Worm (Caenorhabditis elegans): Measurements from ENCODE around the gene cutc-1.

DNA sequence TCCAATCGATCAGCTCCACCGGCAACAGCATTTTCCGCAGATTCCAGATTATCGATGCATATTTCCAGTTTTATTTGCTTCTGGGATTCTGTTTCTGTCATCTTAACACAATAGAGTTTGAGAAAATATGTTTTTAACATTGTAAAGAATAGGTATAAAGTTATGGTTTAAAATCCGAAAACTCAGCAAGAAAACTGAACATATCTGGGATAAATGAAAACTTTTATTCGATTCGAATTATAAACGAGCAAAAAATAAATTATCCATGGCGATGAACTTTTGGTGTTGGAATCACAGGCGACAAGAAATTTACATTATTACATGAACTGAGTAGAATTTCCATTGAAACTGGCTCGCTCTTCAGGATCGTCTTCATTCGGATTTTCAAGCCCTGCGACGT, at the start of gene cutc-1:
- TF ChIP-seq tab-1 (GFP tag; IDR thresholded peaks at IDR 0.05), result no peak
- no peak for TF ChIP-seq cog-1 (tag; optimal IDR thresholded peaks at IDR 0.05)
- no peak for TF ChIP-seq T22C8.4 (GFP tag; IDR thresholded peaks at IDR 0.05)
- no peak for TF ChIP-seq ztf-23 (GFP tag; IDR thresholded peaks at IDR 0.05)
- TF ChIP-seq ztf-29 (GFP tag; IDR thresholded peaks at IDR 0.05), result no peak
- TF ChIP-seq ref-1 (GFP tag; conservative IDR thresholded peaks at IDR 0.05), result no peak
- no peak for TF ChIP-seq klf-2 (GFP tag; conservative IDR thresholded peaks at IDR 0.05)
- TF ChIP-seq med-1 (GFP tag; optimal IDR thresholded peaks at IDR 0.05; ENCODE audit: insufficient read depth), result no peak
